Worm (Caenorhabditis elegans) whole organism, L4/young adult: ENCODE results near the gene Y66H1A.8.

Source experiments
- W03F9.2 ChIP-seq: fragments of 150-350 bp; optimal IDR thresholded peaks from 2 replicates; lab custom pipeline; 2014; ENCODE audit warnings: missing biosample characterization, missing genetic modification characterization
- dao-5 ChIP-seq: sonication (generic microtip); optimal IDR thresholded peaks from 2 replicates; lab custom pipeline; 2016; ENCODE audit warnings: missing genotype, missing genetic modification characterization, moderate library complexity, missing compliant biosample characterization

DNA sequence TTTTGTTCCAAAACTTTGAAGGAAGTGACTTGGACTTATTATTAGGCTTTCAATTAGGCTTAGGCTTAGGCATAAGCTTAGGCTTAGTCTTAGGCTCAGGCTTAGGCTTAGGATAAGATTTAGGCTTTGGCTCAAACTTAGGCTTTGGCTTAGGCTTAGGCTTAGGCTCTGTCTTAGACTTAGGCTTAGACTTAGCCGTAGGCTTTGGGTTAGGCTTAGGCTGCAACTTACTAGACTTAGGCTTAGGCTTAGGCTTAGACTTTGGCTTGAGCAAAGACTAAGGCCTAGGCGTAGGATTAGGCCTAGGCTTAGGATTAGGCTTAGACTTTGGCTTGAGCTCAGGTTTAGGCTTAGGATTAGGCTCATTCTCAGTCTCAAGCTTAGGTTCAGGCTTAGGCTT is 30.1 kb upstream of the Y66H1A.8 start:
- no peak for TF ChIP-seq dao-5 (tag; lab: Kevin White, UChicago)
- no peak for TF ChIP-seq W03F9.2 (tag; lab: Kevin White, UChicago)
